Fruit fly (Drosophila melanogaster): ENCODE results near the gene dpr8.

- TF ChIP-seq CG10274 (GFP tag; optimal IDR thresholded peaks at IDR 0.05) (no peak), vvl (GFP tag; IDR thresholded peaks at IDR 0.05) (no peak), crp (GFP tag; optimal IDR thresholded peaks at IDR 0.05) (no peak), dm (GFP tag; optimal IDR thresholded peaks at IDR 0.05) (no peak), CG8478 (optimal IDR thresholded peaks at IDR 0.05) (no peak), CG7839 (tag; optimal IDR thresholded peaks at IDR 0.05) (peak; percentile 23)
Observed at dm6 chrX:14331490-14332182, 9.6 kb downstream of the dpr8 start.

Measured in whole organism, embryonic.